Fruit fly (Drosophila melanogaster): Measurements from ENCODE around the gene crn.

crn gene

DNA sequence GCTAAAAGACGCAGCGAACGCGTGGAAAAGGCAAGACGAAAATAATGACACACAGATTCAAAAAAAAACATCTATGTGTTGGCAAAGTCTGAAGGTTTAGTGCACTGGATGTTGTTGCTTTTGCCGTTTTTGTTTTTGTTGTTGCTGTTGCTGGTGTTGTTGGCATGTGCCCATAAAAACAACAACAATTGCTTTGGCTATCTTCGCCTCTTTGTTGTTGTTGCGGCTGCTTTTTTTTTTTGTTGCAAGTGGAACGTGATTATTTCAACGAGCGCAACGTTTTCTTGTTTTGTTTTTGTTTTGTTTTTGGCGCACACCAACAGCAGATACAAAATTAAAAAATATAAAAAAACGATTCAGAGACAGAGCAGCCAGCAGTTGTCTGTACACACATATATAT lies 39.4 kb upstream of the crn start:
- TF ChIP-seq CG9948 (tag; optimal IDR thresholded peaks at IDR 0.05) (peak; percentile 83), rn (GFP tag; IDR thresholded peaks at IDR 0.05) (peak; percentile 82), CG4496 (GFP tag; IDR thresholded peaks at IDR 0.05) (peak; percentile 95), CG14655 (GFP tag; optimal IDR thresholded peaks at IDR 0.05) (peak; percentile 88), CG12605 (GFP tag; IDR thresholded peaks at IDR 0.05) (peak; percentile 96), Ets98B (GFP tag; IDR thresholded peaks at IDR 0.05) (peak; percentile 91), EcR (GFP tag; optimal IDR thresholded peaks at IDR 0.05) (peak; percentile 91), CG15710 (tag; optimal IDR thresholded peaks at IDR 0.05) (peak; percentile 90), Pif1A (GFP tag; optimal IDR thresholded peaks at IDR 0.05) (peak; percentile 91), CG8301 (tag; optimal IDR thresholded peaks at IDR 0.05) (peak; percentile 82), CG17806 (tag; optimal IDR thresholded peaks at IDR 0.05) (peak; percentile 83), CG32121 (GFP tag; IDR thresholded peaks at IDR 0.05) (peak; percentile 93), fd96Ca (GFP tag; IDR thresholded peaks at IDR 0.05) (peak; percentile 94), CG10348 (GFP tag; IDR thresholded peaks at IDR 0.05) (no peak), Snoo (tag; optimal IDR thresholded peaks at IDR 0.05) (peak; percentile 42), CG8159 (tag; optimal IDR thresholded peaks at IDR 0.05) (peak; percentile 83), D1 (tag; optimal IDR thresholded peaks at IDR 0.05) (peak; percentile 48), gl (tag; optimal IDR thresholded peaks at IDR 0.05) (peak; percentile 95), CG34367 (tag; optimal IDR thresholded peaks at IDR 0.05) (peak; percentile 92), CG13204 (GFP tag; optimal IDR thresholded peaks at IDR 0.05) (peak; percentile 97), Pif1B (GFP tag; optimal IDR thresholded peaks at IDR 0.05) (peak; percentile 83)

DNA sequence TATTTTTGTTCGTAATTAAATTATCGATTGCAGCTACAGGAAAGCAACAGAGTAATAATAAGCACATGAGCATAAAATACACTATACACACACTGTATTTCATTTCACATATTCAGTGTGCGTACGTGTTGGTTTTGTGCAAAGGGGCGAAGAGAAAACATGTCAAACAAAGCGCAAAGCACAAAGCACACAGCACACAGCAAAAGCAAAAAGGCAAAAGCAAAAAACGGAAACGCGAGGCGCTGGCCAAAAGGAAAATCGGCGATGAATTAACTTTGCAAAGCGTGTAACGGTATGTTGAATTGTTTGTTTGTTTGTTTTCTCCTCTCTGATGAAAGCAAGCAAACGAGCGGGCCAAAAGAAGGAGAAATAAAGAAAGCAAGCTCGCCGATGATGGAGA lies 38.5 kb upstream of the crn start:
- TF ChIP-seq Ets98B (GFP tag; IDR thresholded peaks at IDR 0.05) (no peak), CG8301 (tag; optimal IDR thresholded peaks at IDR 0.05) (no peak), gl (tag; optimal IDR thresholded peaks at IDR 0.05) (no peak), CG4496 (GFP tag; IDR thresholded peaks at IDR 0.05) (no peak; the same call in 2 of the 3 replicates), EcR (GFP tag; optimal IDR thresholded peaks at IDR 0.05) (no peak), Snoo (tag; optimal IDR thresholded peaks at IDR 0.05) (no peak), CG12605 (GFP tag; IDR thresholded peaks at IDR 0.05) (0 out of 2 replicates have a peak, but pooled peaks have one; percentile 12), CG32121 (GFP tag; IDR thresholded peaks at IDR 0.05) (0 out of 2 replicates have a peak, but pooled peaks have one; percentile 25), CG17806 (tag; optimal IDR thresholded peaks at IDR 0.05) (no peak), CG10348 (GFP tag; IDR thresholded peaks at IDR 0.05) (no peak), Pif1A (GFP tag; optimal IDR thresholded peaks at IDR 0.05) (no peak)

dm6 chrX:2286985-2287384 lies 37.2 kb upstream of the crn start:
- TF ChIP-seq Ets98B (GFP tag; IDR thresholded peaks at IDR 0.05) (peak; percentile 43; the same call in 1 of the 2 replicates), CG32121 (GFP tag; IDR thresholded peaks at IDR 0.05) (0 out of 2 replicates have a peak, but pooled peaks have one; percentile 30), CG4496 (GFP tag; IDR thresholded peaks at IDR 0.05) (peak; percentile 61; the same call in 1 of the 3 replicates), fd96Ca (GFP tag; IDR thresholded peaks at IDR 0.05) (peak; percentile 47; the same call in 1 of the 3 replicates), Snoo (tag; optimal IDR thresholded peaks at IDR 0.05) (no peak), CG14655 (GFP tag; optimal IDR thresholded peaks at IDR 0.05) (peak; percentile 6), CG12605 (GFP tag; IDR thresholded peaks at IDR 0.05) (peak; percentile 38; the same call in 1 of the 2 replicates), CG13204 (GFP tag; optimal IDR thresholded peaks at IDR 0.05) (peak; percentile 54), CG8301 (tag; optimal IDR thresholded peaks at IDR 0.05) (no peak)

dm6 chrX:2286255-2286654 lies 36.5 kb upstream of the crn start:
- TF ChIP-seq CG9948 (tag; optimal IDR thresholded peaks at IDR 0.05) (no peak), CG32121 (GFP tag; IDR thresholded peaks at IDR 0.05) (no peak), CG12605 (GFP tag; IDR thresholded peaks at IDR 0.05) (no peak), CG4496 (GFP tag; IDR thresholded peaks at IDR 0.05) (no peak), Snoo (tag; optimal IDR thresholded peaks at IDR 0.05) (no peak), fd96Ca (GFP tag; IDR thresholded peaks at IDR 0.05) (0 out of 3 replicates have a peak, but pooled peaks have one; percentile 11)

- TF ChIP-seq CG15710 (tag; optimal IDR thresholded peaks at IDR 0.05): peak; percentile 2
- peak; percentile 41; the same call in 1 of the 2 replicates for TF ChIP-seq CG12605 (GFP tag; IDR thresholded peaks at IDR 0.05)
- no peak for TF ChIP-seq CG32121 (GFP tag; IDR thresholded peaks at IDR 0.05)
Observed at dm6 chrX:2283470-2283869, 33.7 kb upstream of the crn start.

DNA sequence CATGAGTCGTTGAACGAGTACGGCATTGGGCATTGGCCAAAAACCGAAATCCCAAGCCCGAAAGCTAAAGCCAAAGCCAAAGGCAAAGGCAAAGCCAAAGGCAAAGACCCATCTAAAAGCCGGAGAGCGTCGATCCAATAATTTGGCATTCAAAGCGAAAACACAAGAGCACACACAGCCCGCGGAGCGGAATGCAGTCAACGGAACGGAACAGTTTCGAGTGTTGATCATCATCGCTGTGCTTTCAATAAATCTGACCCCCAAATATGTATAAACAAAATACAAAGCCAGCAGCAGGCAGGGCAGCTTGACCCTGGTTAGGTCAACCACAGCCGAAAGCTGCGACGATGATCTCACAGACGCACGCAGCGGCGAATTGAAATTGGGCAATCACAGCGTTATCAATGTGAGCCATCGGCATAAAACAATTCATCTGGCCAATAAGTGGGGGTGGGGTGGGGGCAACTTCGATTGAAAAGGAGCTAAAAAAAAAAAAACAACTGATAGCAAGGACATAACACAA lies 29.1 kb upstream of the crn start:
- TF ChIP-seq CG34367 (tag; optimal IDR thresholded peaks at IDR 0.05): no peak
- no peak for TF ChIP-seq CG14655 (GFP tag; optimal IDR thresholded peaks at IDR 0.05)
- no peak for TF ChIP-seq Pif1B (GFP tag; optimal IDR thresholded peaks at IDR 0.05)
- TF ChIP-seq CG12605 (GFP tag; IDR thresholded peaks at IDR 0.05): no peak
- no peak for TF ChIP-seq fd96Ca (GFP tag; IDR thresholded peaks at IDR 0.05)

dm6 chrX:2275249-2275872 lies 25.6 kb upstream of the crn start, which contains the start of gene Vml:
Vml (plus strand) TSS chrX:2275822.
- TF ChIP-seq CG4496 (GFP tag; IDR thresholded peaks at IDR 0.05) (no peak), CG17806 (tag; optimal IDR thresholded peaks at IDR 0.05) (no peak), CG15710 (tag; optimal IDR thresholded peaks at IDR 0.05) (no peak), CG10348 (GFP tag; IDR thresholded peaks at IDR 0.05) (no peak), Snoo (tag; optimal IDR thresholded peaks at IDR 0.05) (no peak), Pif1A (GFP tag; optimal IDR thresholded peaks at IDR 0.05) (no peak), CG14655 (GFP tag; optimal IDR thresholded peaks at IDR 0.05) (no peak), gl (tag; optimal IDR thresholded peaks at IDR 0.05) (no peak), CG13204 (GFP tag; optimal IDR thresholded peaks at IDR 0.05) (no peak), Ets98B (GFP tag; IDR thresholded peaks at IDR 0.05) (no peak), CG9948 (tag; optimal IDR thresholded peaks at IDR 0.05) (no peak), EcR (GFP tag; optimal IDR thresholded peaks at IDR 0.05) (no peak), CG34367 (tag; optimal IDR thresholded peaks at IDR 0.05) (no peak), CG8301 (tag; optimal IDR thresholded peaks at IDR 0.05) (no peak), fd96Ca (GFP tag; IDR thresholded peaks at IDR 0.05) (no peak)
